Worm (Caenorhabditis elegans): Measurements from ENCODE around the gene nhr-91.

nhr-91 gene

ce11 chrX:15321217-15321616, 12.0 kb downstream of the nhr-91 start:
- TF ChIP-seq mdt-29 (GFP tag; IDR thresholded peaks at IDR 0.05) (no peak), aha-1 (tag) (peak; percentile 92)

ce11 chrX:15321791-15322190, 12.6 kb downstream of the nhr-91 start:
- no peak for TF ChIP-seq T26A8.4 (GFP tag; IDR thresholded peaks at IDR 0.05)
- no peak for TF ChIP-seq snpc-4 (tag; optimal IDR thresholded peaks at IDR 0.05)
- TF ChIP-seq ceh-44 (GFP tag; IDR thresholded peaks at IDR 0.05) = no peak
- no peak for TF ChIP-seq nhr-42 (GFP tag; IDR thresholded peaks at IDR 0.05)
- TF ChIP-seq zip-11 (GFP tag; IDR thresholded peaks at IDR 0.05) = no peak
- no peak for TF ChIP-seq aha-1 (tag)
- no peak for TF ChIP-seq pqm-1 (tag; optimal IDR thresholded peaks at IDR 0.05)
- TF ChIP-seq saeg-2 (GFP tag; IDR thresholded peaks at IDR 0.05) = no peak
- no peak for TF ChIP-seq ceh-20 (GFP tag; IDR thresholded peaks at IDR 0.05)
- TF ChIP-seq zip-2 (tag; optimal IDR thresholded peaks at IDR 0.05) = no peak
- TF ChIP-seq nhr-25 (tag; optimal IDR thresholded peaks at IDR 0.05; ENCODE audit: borderline replicate concordance, insufficient read depth) = no peak
- TF ChIP-seq madf-9 (GFP tag; conservative IDR thresholded peaks at IDR 0.05) = no peak
- TF ChIP-seq nhr-77 (tag; optimal IDR thresholded peaks at IDR 0.05) = no peak
- TF ChIP-seq madf-5 (GFP tag; IDR thresholded peaks at IDR 0.05) = no peak
- no peak for TF ChIP-seq F49E8.2 (tag; optimal IDR thresholded peaks at IDR 0.05; ENCODE audit: borderline replicate concordance)
- TF ChIP-seq lin-29 (GFP tag; IDR thresholded peaks at IDR 0.05) = no peak
- TF ChIP-seq unc-62 (GFP tag; optimal IDR thresholded peaks at IDR 0.05 in 1 of 2) = no peak
- TF ChIP-seq unc-62 (tag; optimal IDR thresholded peaks at IDR 0.05) = no peak
- no peak for TF ChIP-seq hlh-11 (tag; optimal IDR thresholded peaks at IDR 0.05)
- TF ChIP-seq dmd-9 (GFP tag; IDR thresholded peaks at IDR 0.05) = no peak

- TF ChIP-seq daf-19 (GFP tag; conservative IDR thresholded peaks at IDR 0.05) (no peak), fkh-10 (GFP tag; optimal IDR thresholded peaks at IDR 0.05) (no peak), mdt-29 (GFP tag; IDR thresholded peaks at IDR 0.05) (no peak), cey-2 (tag; optimal IDR thresholded peaks at IDR 0.05; ENCODE audit: borderline replicate concordance, insufficient read depth) (no peak), mxl-3 (GFP tag; optimal IDR thresholded peaks at IDR 0.05) (no peak), Y75B8A.6 (GFP tag; IDR thresholded peaks at IDR 0.05) (no peak), zip-11 (GFP tag; IDR thresholded peaks at IDR 0.05) (no peak), ceh-82 (tag; optimal IDR thresholded peaks at IDR 0.05) (no peak), ZK337.2 (GFP tag; IDR thresholded peaks at IDR 0.05) (no peak), ceh-20 (GFP tag; IDR thresholded peaks at IDR 0.05) (no peak), lin-13 (GFP tag; optimal IDR thresholded peaks at IDR 0.05) (no peak), hmg-1.1 (GFP tag; IDR thresholded peaks at IDR 0.05) (no peak), Y5F2A.4 (GFP tag; optimal IDR thresholded peaks at IDR 0.05) (no peak), set-16 (GFP tag; IDR thresholded peaks at IDR 0.05) (no peak), F37D6.2 (tag; optimal IDR thresholded peaks at IDR 0.05) (no peak)
These were observed 16.5 kb downstream of the nhr-91 start, which contains the start of gene Y15E3A.3 for ce11 chrX:15325709-15326108. Gene Y15E3A.3, minus strand, starts transcription at chrX:15325809.

- peak; percentile 81 for TF ChIP-seq aha-1 (tag)
- TF ChIP-seq mdl-1 (tag; optimal IDR thresholded peaks at IDR 0.05) = peak in 1 of 2 experiments; percentile 43
- TF ChIP-seq mxl-3 (GFP tag; optimal IDR thresholded peaks at IDR 0.05) = peak; percentile 73
- peak; percentile 58 for TF ChIP-seq nhr-28 (tag; optimal IDR thresholded peaks at IDR 0.05)
- no peak for TF ChIP-seq F37D6.2 (tag; optimal IDR thresholded peaks at IDR 0.05)
These were observed 18.1 kb downstream of the nhr-91 start for ce11 chrX:15327238-15327637.

- peak in 1 of 2 experiments; percentile 56 for TF ChIP-seq unc-62 (GFP tag; optimal IDR thresholded peaks at IDR 0.05 in 1 of 2)
- no peak for TF ChIP-seq unc-62 (tag; optimal IDR thresholded peaks at IDR 0.05)
- TF ChIP-seq zfp-2 (tag; optimal IDR thresholded peaks at IDR 0.05) = no peak
These were observed 19.2 kb downstream of the nhr-91 start for ce11 chrX:15328343-15328742.

Data from whole organism, L4 larva.